Worm (Caenorhabditis elegans) whole organism, young adult: ENCODE measurements around the gene R09B5.11.
A peak's percentile ranks its signal among the peaks of the same experiment; 100 is the strongest.

Experiments
- B0019.2 ChIP-seq: fragments of 200-800 bp; sonication (Bioruptor generic); conservative IDR thresholded peaks from 2 replicates; pipeline ENCODE4 v1.3.6; 2022; ENCODE audit warnings: missing genetic modification reagents, missing genetic modification characterization, missing compliant biosample characterization
- C06A6.2 ChIP-seq: fragments of 200-800 bp; sonication (Bioruptor generic); conservative IDR thresholded peaks from 2 replicates; pipeline ENCODE4 v1.3.6; 2022; ENCODE audit warnings: missing genetic modification characterization, missing compliant biosample characterization
- C17E4.6 ChIP-seq: fragments of 200-800 bp; sonication (Bioruptor generic); IDR thresholded peaks from 2 replicates; pipeline ENCODE4 v1.3.6; 2022; ENCODE audit warnings: missing genetic modification reagents, missing genetic modification characterization, missing compliant biosample characterization
- F23B12.7 ChIP-seq: sonication (generic microtip); optimal IDR thresholded peaks from 2 replicates; lab custom pipeline; 2017; ENCODE audit warnings: missing genetic modification characterization, mild to moderate bottlenecking, missing compliant biosample characterization, antibody characterized with exemption, moderate library complexity; ENCODE audit not compliant: insufficient read depth
- F37B4.10 ChIP-seq: fragments of 200-800 bp; sonication (Bioruptor generic); IDR thresholded peaks from 2 replicates; pipeline ENCODE4 v1.3.6; 2022; ENCODE audit warnings: missing genetic modification characterization, missing compliant biosample characterization
- F49E8.2 ChIP-seq: sonication (generic microtip); optimal IDR thresholded peaks from 3 replicates; lab custom pipeline; 2017; ENCODE audit warnings: missing genetic modification characterization, mild to moderate bottlenecking, missing compliant biosample characterization, antibody characterized with exemption, moderate library complexity; ENCODE audit not compliant: insufficient read depth
- T26A5.8 ChIP-seq: sonication (generic microtip); optimal IDR thresholded peaks from 2 replicates; lab custom pipeline; 2016; ENCODE audit warnings: missing genetic modification characterization, missing compliant biosample characterization
- ZK185.1 ChIP-seq: sonication (generic microtip); optimal IDR thresholded peaks from 2 replicates; lab custom pipeline; 2016; ENCODE audit warnings: mild to moderate bottlenecking, missing genetic modification characterization, missing compliant biosample characterization; ENCODE audit not compliant: poor library complexity, severe bottlenecking
- akir-1 ChIP-seq: fragments of 200-800 bp; sonication (Bioruptor generic); optimal IDR thresholded peaks from 2 replicates; lab custom pipeline; 2018; ENCODE audit warnings: mild to moderate bottlenecking, missing genetic modification characterization, moderate library complexity, missing compliant biosample characterization
- ama-1 ChIP-seq, 3 experiments: fragments of 150-350 bp in 1 of 3; sonication (generic microtip) in 2 of 3; optimal IDR thresholded peaks; 2 replicates each; lab custom pipeline; 2014 to 2018; ENCODE audit warnings: missing biosample characterization in 2 of 3, missing genetic modification characterization in 2 of 3, missing genetic modification reagents in 2 of 3
- aptf-3 ChIP-seq: fragments of 200-800 bp; sonication (Bioruptor generic); IDR thresholded peaks from 2 replicates; pipeline ENCODE4 v1.3.6; 2022; ENCODE audit warnings: missing genetic modification characterization, missing compliant biosample characterization
- ceh-100 ChIP-seq: fragments of 200-800 bp; sonication (Bioruptor generic); IDR thresholded peaks from 2 replicates; pipeline ENCODE4 v1.3.6; 2022; ENCODE audit warnings: missing genetic modification reagents, missing genetic modification characterization, missing compliant biosample characterization
- ceh-58 ChIP-seq: fragments of 200-800 bp; sonication (Bioruptor generic); IDR thresholded peaks from 2 replicates; pipeline ENCODE4 v1.3.6; 2022; ENCODE audit warnings: missing genetic modification characterization, missing compliant biosample characterization
- ceh-91 ChIP-seq: fragments of 200-800 bp; sonication (Bioruptor generic); IDR thresholded peaks from 2 replicates; pipeline ENCODE4 v1.3.6; 2022; ENCODE audit warnings: missing genetic modification reagents, missing genetic modification characterization, missing compliant biosample characterization
- chd-7 ChIP-seq: sonication (generic microtip); optimal IDR thresholded peaks from 2 replicates; lab custom pipeline; 2016; ENCODE audit warnings: mild to moderate bottlenecking, missing genetic modification characterization, moderate library complexity, missing compliant biosample characterization
- die-1 ChIP-seq: sonication (generic microtip); optimal IDR thresholded peaks from 2 replicates; lab custom pipeline; 2016; ENCODE audit warnings: missing genotype, mild to moderate bottlenecking, missing genetic modification characterization, missing compliant biosample characterization
- dox-1 ChIP-seq: fragments of 200-800 bp; sonication (Bioruptor generic); IDR thresholded peaks from 2 replicates; pipeline ENCODE4 v1.3.6; 2022; ENCODE audit warnings: missing genetic modification reagents, missing genetic modification characterization, missing compliant biosample characterization
- dpl-1 ChIP-seq: fragments of 150-350 bp; optimal IDR thresholded peaks from 2 replicates; lab custom pipeline; 2014; ENCODE audit warnings: missing biosample characterization, missing genetic modification reagents, missing genetic modification characterization
- egl-18 ChIP-seq: fragments of 200-800 bp; sonication (Bioruptor generic); IDR thresholded peaks from 2 replicates; pipeline ENCODE4 v1.3.6; 2022; ENCODE audit warnings: missing genetic modification reagents, missing genetic modification characterization, missing compliant biosample characterization
- egl-44 ChIP-seq: fragments of 200-800 bp; sonication (Bioruptor generic); IDR thresholded peaks from 2 replicates; pipeline ENCODE4 v1.3.6; 2022; ENCODE audit warnings: missing genetic modification reagents, missing genetic modification characterization, missing compliant biosample characterization
- fkh-3 ChIP-seq: sonication (generic microtip); optimal IDR thresholded peaks from 2 replicates; lab custom pipeline; 2016; ENCODE audit warnings: mild to moderate bottlenecking, missing genetic modification characterization, missing compliant biosample characterization
- hlh-12 ChIP-seq: sonication (generic microtip); optimal IDR thresholded peaks from 2 replicates; lab custom pipeline; 2016; ENCODE audit warnings: missing genetic modification characterization, missing compliant biosample characterization
- hmg-20 ChIP-seq: fragments of 200-800 bp; sonication (Bioruptor generic); IDR thresholded peaks from 2 replicates; pipeline ENCODE4 v1.3.6; 2022; ENCODE audit warnings: missing genetic modification reagents, missing genetic modification characterization, missing compliant biosample characterization
- hsf-1 ChIP-seq: fragments of 200-800 bp; sonication (Bioruptor generic); IDR thresholded peaks from 2 replicates; pipeline ENCODE4 v1.3.6; 2022; ENCODE audit warnings: missing genetic modification reagents, missing genetic modification characterization, missing compliant biosample characterization
- let-526 ChIP-seq: fragments of 200-800 bp; sonication (Bioruptor generic); IDR thresholded peaks from 2 replicates; pipeline ENCODE4 v1.3.6; 2022; ENCODE audit warnings: missing genetic modification reagents, missing genetic modification characterization, missing compliant biosample characterization
- let-607 ChIP-seq, 2 experiments: fragments of 200-800 bp in 1 of 2; sonication (Bioruptor generic) in 1 of 2; sonication (generic microtip) in 1 of 2; optimal IDR thresholded peaks; 2 replicates each; lab custom pipeline; 2016 to 2018; ENCODE audit warnings: mild to moderate bottlenecking in 2 of 2, missing compliant biosample characterization in 2 of 2, missing genetic modification characterization in 2 of 2, moderate library complexity in 2 of 2, missing genotype in 1 of 2
- lin-26 ChIP-seq: fragments of 200-800 bp; sonication (Bioruptor generic); IDR thresholded peaks from 2 replicates; pipeline ENCODE4 v1.3.6; 2022; ENCODE audit warnings: missing genetic modification reagents, missing genetic modification characterization, missing compliant biosample characterization
- lin-54 ChIP-seq: fragments of 200-800 bp; sonication (Bioruptor generic); optimal IDR thresholded peaks from 2 replicates; lab custom pipeline; 2018; ENCODE audit warnings: mild to moderate bottlenecking, missing genetic modification characterization, missing compliant biosample characterization
- lir-1 ChIP-seq: fragments of 200-800 bp; sonication (Bioruptor generic); conservative IDR thresholded peaks from 2 replicates; pipeline ENCODE4 v1.3.6; 2022; ENCODE audit warnings: missing genetic modification reagents, missing genetic modification characterization, missing compliant biosample characterization
- lsy-27 ChIP-seq: sonication (generic microtip); optimal IDR thresholded peaks from 2 replicates; lab custom pipeline; 2017; ENCODE audit warnings: missing genetic modification characterization, mild to moderate bottlenecking, missing compliant biosample characterization, antibody characterized with exemption, missing genotype, borderline replicate concordance; ENCODE audit not compliant: insufficient read depth
- madf-6 ChIP-seq: fragments of 200-800 bp; sonication (Bioruptor generic); IDR thresholded peaks from 2 replicates; pipeline ENCODE4 v1.3.6; 2022; ENCODE audit warnings: missing genetic modification reagents, missing genetic modification characterization, missing compliant biosample characterization
- madf-8 ChIP-seq: fragments of 200-800 bp; sonication (Bioruptor generic); conservative IDR thresholded peaks from 2 replicates; pipeline ENCODE4 v1.3.6; 2022; ENCODE audit warnings: missing genetic modification reagents, missing genetic modification characterization, missing compliant biosample characterization
- nfyb-1 ChIP-seq: fragments of 200-800 bp; sonication (Bioruptor generic); IDR thresholded peaks from 2 replicates; pipeline ENCODE4 v1.3.6; 2022; ENCODE audit warnings: missing genetic modification reagents, missing genetic modification characterization, missing compliant biosample characterization
- nhr-120 ChIP-seq: fragments of 200-800 bp; sonication (Bioruptor generic); IDR thresholded peaks from 2 replicates; pipeline ENCODE4 v1.3.6; 2022; ENCODE audit warnings: missing genetic modification characterization, missing compliant biosample characterization
- nhr-179 ChIP-seq: sonication (generic microtip); optimal IDR thresholded peaks from 2 replicates; lab custom pipeline; 2016; ENCODE audit warnings: mild to moderate bottlenecking, missing genetic modification characterization, missing compliant biosample characterization
- nhr-90 ChIP-seq: sonication (generic microtip); optimal IDR thresholded peaks from 2 replicates; lab custom pipeline; 2016; ENCODE audit warnings: missing genotype, mild to moderate bottlenecking, missing genetic modification characterization, missing compliant biosample characterization
- pbrm-1 ChIP-seq: fragments of 200-800 bp; sonication (Bioruptor generic); IDR thresholded peaks from 2 replicates; pipeline ENCODE4 v1.3.6; 2022; ENCODE audit warnings: missing genetic modification reagents, missing genetic modification characterization, missing compliant biosample characterization
- repo-1 ChIP-seq: sonication (generic microtip); optimal IDR thresholded peaks from 2 replicates; lab custom pipeline; 2017; ENCODE audit warnings: mild to moderate bottlenecking, missing genetic modification characterization, missing compliant biosample characterization
- sdz-38 ChIP-seq: sonication (generic microtip); optimal IDR thresholded peaks from 2 replicates; lab custom pipeline; 2016; ENCODE audit warnings: missing genotype, missing genetic modification characterization, missing compliant biosample characterization
- sea-2 ChIP-seq: fragments of 200-800 bp; sonication (Bioruptor generic); IDR thresholded peaks from 2 replicates; pipeline ENCODE4 v1.3.6; 2022; ENCODE audit warnings: missing genetic modification characterization, missing compliant biosample characterization
- snpc-3.4 ChIP-seq: sonication (generic microtip); optimal IDR thresholded peaks from 2 replicates; lab custom pipeline; 2017; ENCODE audit warnings: missing genetic modification characterization, mild to moderate bottlenecking, missing compliant biosample characterization, antibody characterized with exemption, moderate library complexity, missing genotype, missing genetic modification reagents
- somi-1 ChIP-seq: fragments of 200-800 bp; sonication (Bioruptor generic); optimal IDR thresholded peaks from 2 replicates; lab custom pipeline; 2018; ENCODE audit warnings: mild to moderate bottlenecking, missing genetic modification characterization, missing compliant biosample characterization
- tbx-9 ChIP-seq: sonication (generic microtip); optimal IDR thresholded peaks from 2 replicates; lab custom pipeline; 2016; ENCODE audit warnings: borderline replicate concordance, missing genetic modification characterization, inconsistent platforms, missing compliant biosample characterization
- ztf-18 ChIP-seq: sonication (generic microtip); optimal IDR thresholded peaks from 2 replicates; lab custom pipeline; 2016; ENCODE audit warnings: missing genotype, mild to moderate bottlenecking, missing genetic modification characterization, missing compliant biosample characterization
- ztf-22 ChIP-seq: fragments of 200-800 bp; sonication (Bioruptor generic); optimal IDR thresholded peaks from 2 replicates; lab custom pipeline; 2018; ENCODE audit warnings: mild to moderate bottlenecking, missing genetic modification characterization, moderate library complexity, missing compliant biosample characterization
- ztf-25 ChIP-seq: fragments of 200-800 bp; sonication (Bioruptor generic); IDR thresholded peaks from 2 replicates; pipeline ENCODE4 v1.3.6; 2022; ENCODE audit warnings: missing genetic modification reagents, missing genetic modification characterization, missing compliant biosample characterization
- ztf-28 ChIP-seq: fragments of 200-800 bp; sonication (Bioruptor generic); IDR thresholded peaks from 2 replicates; pipeline ENCODE4 v1.3.6; 2022; ENCODE audit warnings: missing genetic modification reagents, missing genetic modification characterization, missing compliant biosample characterization
- ztf-3 ChIP-seq: fragments of 200-800 bp; sonication (Bioruptor generic); optimal IDR thresholded peaks from 2 replicates; lab custom pipeline; 2018; ENCODE audit warnings: mild to moderate bottlenecking, missing genetic modification characterization, missing compliant biosample characterization

The R09B5.11 gene

DNA sequence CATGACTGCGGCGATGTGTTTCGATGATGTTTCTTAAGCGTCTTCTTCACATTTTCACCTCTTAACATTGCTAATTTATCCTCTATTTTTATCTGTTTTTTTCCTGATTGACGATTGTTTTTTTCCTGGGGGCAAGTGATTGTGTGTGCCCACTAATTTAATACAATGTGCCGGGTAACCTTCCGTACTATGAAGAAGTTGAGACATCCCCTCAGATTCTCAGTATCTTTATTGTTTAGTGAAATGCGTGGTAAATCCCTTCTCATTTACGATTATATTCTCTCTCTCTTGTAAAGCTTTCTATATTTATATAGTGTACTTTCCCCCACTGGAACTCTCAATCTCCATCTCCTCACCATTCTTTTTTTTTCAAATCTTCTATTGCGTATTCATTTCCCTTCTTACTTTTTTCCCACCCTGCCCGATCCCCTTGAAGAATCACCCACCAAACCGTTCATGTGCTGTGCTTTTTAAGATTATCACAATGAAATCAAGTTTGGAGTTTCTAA lies 37.3 kb downstream of the R09B5.11 start:
- TF ChIP-seq sea-2 (GFP tag; lab: Robert Waterston, UW) (no peak), let-607 (tag; optimal IDR thresholded peaks at IDR 0.05; lab: Kevin White, UChicago) (no peak), F23B12.7 (tag; lab: Kevin White, UChicago) (no peak), ceh-58 (GFP tag; lab: Robert Waterston, UW) (no peak), madf-6 (GFP tag; lab: Robert Waterston, UW) (peak; percentile 33; the same call in 1 of the 2 replicates), C17E4.6 (no peak), somi-1 (no peak), tbx-9 (tag; lab: Kevin White, UChicago) (no peak), T26A5.8 (tag; lab: Kevin White, UChicago) (no peak), pbrm-1 (GFP tag; lab: Robert Waterston, UW) (0 out of 2 replicates have a peak, but pooled peaks have one; percentile 11), egl-44 (no peak), ama-1 (optimal IDR thresholded peaks at IDR 0.05; lab: Kevin White, UChicago) (no peak), ama-1 (GFP tag; optimal IDR thresholded peaks at IDR 0.05; lab: Kevin White, UChicago) (peak in 1 of 2 experiments; percentile 50), nhr-120 (GFP tag; lab: Robert Waterston, UW) (no peak), dpl-1 (GFP tag; lab: Kevin White, UChicago) (no peak), ceh-100 (GFP tag; lab: Robert Waterston, UW) (no peak), let-526 (no peak), nhr-179 (tag; lab: Kevin White, UChicago) (no peak), hmg-20 (GFP tag; lab: Robert Waterston, UW) (no peak), lin-54 (GFP tag; lab: Kevin White, UChicago) (no peak), nfyb-1 (GFP tag; lab: Robert Waterston, UW) (no peak), nhr-90 (no peak), ztf-28 (GFP tag; lab: Robert Waterston, UW) (no peak), ztf-22 (no peak), ztf-3 (GFP tag; lab: Kevin White, UChicago) (no peak), hlh-12 (tag; lab: Kevin White, UChicago) (no peak), B0019.2 (GFP tag; lab: Robert Waterston, UW) (no peak), egl-18 (GFP tag; lab: Robert Waterston, UW) (no peak), lir-1 (no peak), ZK185.1 (no peak), C06A6.2 (GFP tag; lab: Robert Waterston, UW) (no peak), ztf-25 (GFP tag; lab: Robert Waterston, UW) (peak; percentile 59; the same call in 1 of the 2 replicates), lsy-27 (tag; lab: Kevin White, UChicago) (no peak), aptf-3 (no peak), chd-7 (tag; lab: Kevin White, UChicago) (no peak), madf-8 (no peak), F37B4.10 (GFP tag; lab: Robert Waterston, UW) (no peak), ztf-18 (peak; percentile 6), fkh-3 (tag; lab: Kevin White, UChicago) (no peak), F49E8.2 (tag; lab: Kevin White, UChicago) (peak; percentile 69), snpc-3.4 (tag; lab: Kevin White, UChicago) (peak; percentile 63), repo-1 (tag; lab: Kevin White, UChicago) (no peak), ceh-91 (GFP tag; lab: Robert Waterston, UW) (no peak), dox-1 (GFP tag; lab: Robert Waterston, UW) (no peak), hsf-1 (peak; percentile 64; the same call in 1 of the 2 replicates), sdz-38 (tag; lab: Kevin White, UChicago) (no peak), akir-1 (GFP tag; lab: Kevin White, UChicago) (no peak), die-1 (tag; lab: Kevin White, UChicago) (no peak), lin-26 (GFP tag; lab: Robert Waterston, UW) (no peak)
